Fruit fly (Drosophila melanogaster) whole organism, embryonic: ENCODE results near the gene Sil1.

Experiments
- Atf6 ChIP-seq: fragments of 200-800 bp; sonication (Bioruptor generic); IDR thresholded peaks from 2 replicates; pipeline ENCODE4 v1.3.6; 2022; ENCODE audit warnings: missing biosample characterization, missing genetic modification characterization
- Bgb ChIP-seq: fragments of 200-800 bp; sonication (Bioruptor generic); IDR thresholded peaks from 2 replicates; pipeline ENCODE4 v1.3.6; 2022; ENCODE audit warnings: missing biosample characterization, missing genetic modification characterization; ENCODE audit not compliant: partially characterized antibody
- CG10565 ChIP-seq: fragments of 200-800 bp; sonication (Bioruptor generic); optimal IDR thresholded peaks from 3 replicates; lab custom pipeline; 2016; ENCODE audit warnings: missing biosample characterization, mild to moderate bottlenecking, missing genetic modification characterization
- CG10654 ChIP-seq: fragments of 200-800 bp; sonication (Bioruptor generic); optimal IDR thresholded peaks from 2 replicates; lab custom pipeline; 2016; ENCODE audit warnings: missing biosample characterization, missing genetic modification characterization
- CG11456 ChIP-seq: fragments of 200-800 bp; sonication (Bioruptor generic); IDR thresholded peaks from 3 replicates; pipeline ENCODE4 v1.3.6; 2022; ENCODE audit warnings: missing biosample characterization, missing genetic modification characterization
- CG11695 ChIP-seq: fragments of 200-800 bp; sonication (Bioruptor generic); IDR thresholded peaks from 3 replicates; pipeline ENCODE4 v1.3.6; 2022; ENCODE audit warnings: missing biosample characterization, missing genetic modification characterization
- CG12299 ChIP-seq: fragments of 200-800 bp; sonication (Bioruptor generic); optimal IDR thresholded peaks from 2 replicates; lab custom pipeline; 2018; ENCODE audit warnings: missing biosample characterization, mild to moderate bottlenecking, missing genetic modification characterization
- CG14441 ChIP-seq: fragments of 200-800 bp; sonication (Bioruptor generic); IDR thresholded peaks from 2 replicates; pipeline ENCODE4 v1.3.6; 2022; ENCODE audit warnings: missing biosample characterization, missing genetic modification characterization
- CG14965 ChIP-seq: fragments of 200-800 bp; sonication (Bioruptor generic); optimal IDR thresholded peaks from 2 replicates; lab custom pipeline; 2016; ENCODE audit warnings: missing biosample characterization, missing genetic modification characterization, borderline replicate concordance
- CG15269 ChIP-seq: fragments of 200-800 bp; sonication (Bioruptor generic); optimal IDR thresholded peaks from 2 replicates; lab custom pipeline; 2018; ENCODE audit warnings: missing biosample characterization, mild to moderate bottlenecking, missing genetic modification characterization, moderate library complexity
- CG16815 ChIP-seq: fragments of 200-800 bp; sonication (Bioruptor generic); optimal IDR thresholded peaks from 3 replicates; lab custom pipeline; 2017; ENCODE audit warnings: missing biosample characterization, mild to moderate bottlenecking, missing genetic modification characterization
- CG2889 ChIP-seq: fragments of 200-800 bp; sonication (Bioruptor generic); IDR thresholded peaks from 3 replicates; pipeline ENCODE4 v1.3.6; 2022; ENCODE audit warnings: missing biosample characterization, missing genetic modification characterization
- CG31224 ChIP-seq: fragments of 200-800 bp; sonication (Bioruptor generic); IDR thresholded peaks from 2 replicates; pipeline ENCODE4 v1.3.6; 2022; ENCODE audit warnings: missing biosample characterization, missing genetic modification characterization
- CG33213 ChIP-seq: fragments of 200-800 bp; sonication (Bioruptor generic); optimal IDR thresholded peaks from 3 replicates; lab custom pipeline; 2016; ENCODE audit warnings: missing biosample characterization, missing genetic modification characterization
- CG34376 ChIP-seq: fragments of 200-800 bp; sonication (Bioruptor generic); optimal IDR thresholded peaks from 2 replicates; lab custom pipeline; 2018; ENCODE audit warnings: missing biosample characterization, mild to moderate bottlenecking, missing genetic modification characterization
- CG7271 ChIP-seq: fragments of 200-800 bp; sonication (Bioruptor generic); optimal IDR thresholded peaks from 2 replicates; lab custom pipeline; 2018; ENCODE audit warnings: missing biosample characterization, mild to moderate bottlenecking, missing genetic modification characterization, moderate library complexity
- CG7357 ChIP-seq: fragments of 200-800 bp; sonication (Bioruptor generic); IDR thresholded peaks from 3 replicates; pipeline ENCODE4 v1.3.6; 2022; ENCODE audit warnings: missing biosample characterization, missing genetic modification characterization
- CG7556 ChIP-seq: fragments of 200-800 bp; sonication (Bioruptor generic); optimal IDR thresholded peaks from 2 replicates; lab custom pipeline; 2017; ENCODE audit warnings: missing biosample characterization, mild to moderate bottlenecking, missing genetic modification characterization
- CG9437 ChIP-seq: fragments of 200-800 bp; sonication (Bioruptor generic); optimal IDR thresholded peaks from 2 replicates; lab custom pipeline; 2018; ENCODE audit warnings: missing biosample characterization, mild to moderate bottlenecking, missing genetic modification characterization
- Drgx ChIP-seq: fragments of 200-800 bp; sonication (Bioruptor generic); IDR thresholded peaks from 2 replicates; pipeline ENCODE4 v1.3.6; 2022; ENCODE audit warnings: missing biosample characterization, missing genetic modification characterization
- Fer1 ChIP-seq: fragments of 200-800 bp; sonication (Bioruptor generic); optimal IDR thresholded peaks from 2 replicates; lab custom pipeline; 2017; ENCODE audit warnings: missing biosample characterization, mild to moderate bottlenecking, missing genetic modification characterization
- Gsc ChIP-seq: fragments of 200-800 bp; sonication (Bioruptor generic); IDR thresholded peaks from 2 replicates; pipeline ENCODE4 v1.3.6; 2022; ENCODE audit warnings: missing biosample characterization, missing genetic modification characterization
- H15 ChIP-seq: fragments of 200-800 bp; sonication (Bioruptor generic); IDR thresholded peaks from 3 replicates; pipeline ENCODE4 v1.3.6; 2022; ENCODE audit warnings: missing biosample characterization, missing genetic modification characterization
- Hr3 ChIP-seq: fragments of 200-800 bp; sonication (Bioruptor generic); optimal IDR thresholded peaks from 3 replicates; lab custom pipeline; 2016; ENCODE audit warnings: missing biosample characterization, missing genetic modification characterization
- Lim3 ChIP-seq: fragments of 200-800 bp; sonication (Bioruptor generic); IDR thresholded peaks from 2 replicates; pipeline ENCODE4 v1.3.6; 2022; ENCODE audit warnings: missing biosample characterization, missing genetic modification characterization
- Lpt ChIP-seq: fragments of >200 bp; optimal IDR thresholded peaks from 2 replicates; lab custom pipeline; 2018; ENCODE audit warnings: missing biosample characterization, missing genetic modification characterization
- Mrtf ChIP-seq: fragments of 200-800 bp; sonication (Bioruptor generic); IDR thresholded peaks from 3 replicates; pipeline ENCODE4 v1.3.6; 2022; ENCODE audit warnings: missing biosample characterization, missing genetic modification characterization
- Nf-YA ChIP-seq: fragments of 200-800 bp; sonication (Bioruptor generic); IDR thresholded peaks from 2 replicates; pipeline ENCODE4 v1.3.6; 2022; ENCODE audit warnings: missing biosample characterization, missing genetic modification characterization
- Scr ChIP-seq: fragments of 200-800 bp; sonication (Bioruptor generic); IDR thresholded peaks from 2 replicates; pipeline ENCODE4 v1.3.6; 2022; ENCODE audit warnings: missing biosample characterization, missing genetic modification characterization; ENCODE audit not compliant: partially characterized antibody
- Side ChIP-seq: fragments of 200-800 bp; sonication (Bioruptor generic); optimal IDR thresholded peaks from 2 replicates; lab custom pipeline; 2016; ENCODE audit warnings: missing biosample characterization, missing genetic modification characterization
- Six4 ChIP-seq: fragments of 200-800 bp; sonication (Bioruptor generic); optimal IDR thresholded peaks from 2 replicates; lab custom pipeline; 2016; ENCODE audit warnings: missing biosample characterization, missing genetic modification characterization
- Sox102F ChIP-seq: fragments of 200-800 bp; sonication (Bioruptor generic); optimal IDR thresholded peaks from 2 replicates; lab custom pipeline; 2018; ENCODE audit warnings: missing biosample characterization, mild to moderate bottlenecking, missing genetic modification characterization, moderate library complexity
- Taf1 ChIP-seq: fragments of 200-800 bp; sonication (Bioruptor generic); IDR thresholded peaks from 2 replicates; pipeline ENCODE4 v1.3.6; 2022; ENCODE audit warnings: missing biosample characterization, missing genetic modification characterization
- ara ChIP-seq: fragments of 200-800 bp; sonication (Bioruptor generic); IDR thresholded peaks from 2 replicates; pipeline ENCODE4 v1.3.6; 2022; ENCODE audit warnings: missing biosample characterization, missing genetic modification characterization
- cato ChIP-seq: fragments of 200-800 bp; sonication (Bioruptor generic); optimal IDR thresholded peaks from 2 replicates; lab custom pipeline; 2016; ENCODE audit warnings: missing biosample characterization, missing genetic modification characterization, borderline replicate concordance
- eyg ChIP-seq: fragments of 200-800 bp; sonication (Bioruptor generic); optimal IDR thresholded peaks from 3 replicates; lab custom pipeline; 2016; ENCODE audit warnings: missing biosample characterization, missing genetic modification characterization
- ftz-f1 ChIP-seq: fragments of 200-800 bp; sonication (Bioruptor generic); optimal IDR thresholded peaks from 2 replicates; lab custom pipeline; 2016; ENCODE audit warnings: missing biosample characterization, missing genetic modification characterization
- hbn ChIP-seq: fragments of 200-800 bp; sonication (Bioruptor generic); IDR thresholded peaks from 2 replicates; pipeline ENCODE4 v1.3.6; 2022; ENCODE audit warnings: missing biosample characterization, missing genetic modification characterization; ENCODE audit not compliant: partially characterized antibody
- kni ChIP-seq: fragments of 200-800 bp; sonication (Bioruptor generic); optimal IDR thresholded peaks from 3 replicates; lab custom pipeline; 2017; ENCODE audit warnings: mild to moderate bottlenecking, missing biosample characterization, missing genetic modification reagents, missing genetic modification characterization
- lilli ChIP-seq: fragments of 200-800 bp; sonication (Bioruptor generic); optimal IDR thresholded peaks from 3 replicates; lab custom pipeline; 2016; ENCODE audit warnings: missing biosample characterization, missing genetic modification characterization
- nerfin-1 ChIP-seq: fragments of 200-800 bp; sonication (Bioruptor generic); optimal IDR thresholded peaks from 3 replicates; lab custom pipeline; 2019; ENCODE audit warnings: missing biosample characterization, mild to moderate bottlenecking, missing genetic modification characterization, moderate library complexity
- pfk ChIP-seq: fragments of 200-800 bp; sonication (Bioruptor generic); optimal IDR thresholded peaks from 2 replicates; lab custom pipeline; 2018; ENCODE audit warnings: missing biosample characterization, mild to moderate bottlenecking, missing genetic modification characterization, moderate library complexity
- pum ChIP-seq: fragments of 200-800 bp; sonication (Bioruptor generic); optimal IDR thresholded peaks from 2 replicates; lab custom pipeline; 2016; ENCODE audit warnings: missing biosample characterization, missing genetic modification characterization
- rib ChIP-seq: fragments of 200-800 bp; sonication (Bioruptor generic); IDR thresholded peaks from 2 replicates; pipeline ENCODE4 v1.3.6; 2022; ENCODE audit warnings: missing biosample characterization, missing genetic modification characterization
- scrt ChIP-seq: fragments of 200-800 bp; sonication (Bioruptor generic); optimal IDR thresholded peaks from 2 replicates; lab custom pipeline; 2018; ENCODE audit warnings: missing biosample characterization, mild to moderate bottlenecking, missing genetic modification characterization, moderate library complexity
- sim ChIP-seq: fragments of 200-800 bp; sonication (Bioruptor generic); IDR thresholded peaks from 2 replicates; pipeline ENCODE4 v1.3.6; 2022; ENCODE audit warnings: missing biosample characterization, missing genetic modification characterization
- slou ChIP-seq: fragments of 200-800 bp; sonication (Bioruptor generic); optimal IDR thresholded peaks from 3 replicates; lab custom pipeline; 2016; ENCODE audit warnings: missing biosample characterization, missing genetic modification characterization
- slp2 ChIP-seq: fragments of 200-800 bp; sonication (Bioruptor generic); optimal IDR thresholded peaks from 2 replicates; lab custom pipeline; 2016; ENCODE audit warnings: missing biosample characterization, missing genetic modification characterization
- tll ChIP-seq, 2 experiments: fragments of 200-800 bp in 1 of 2; fragments of >200 bp in 1 of 2; sonication (Bioruptor generic) in 1 of 2; optimal IDR thresholded peaks; 2 replicates each; lab custom pipeline; 2017 to 2019; ENCODE audit warnings: missing biosample characterization in 2 of 2, missing genetic modification characterization in 2 of 2, mild to moderate bottlenecking in 1 of 2, moderate library complexity in 1 of 2
- tup ChIP-seq: fragments of 200-800 bp; sonication (Bioruptor generic); optimal IDR thresholded peaks from 2 replicates; lab custom pipeline; 2016; ENCODE audit warnings: missing biosample characterization, mild to moderate bottlenecking, missing genetic modification characterization, moderate library complexity

The Sil1 gene

dm6 chr3R:25207405-25208003, 27.8 kb downstream of the Sil1 start (continued):
- TF ChIP-seq CG7357 (GFP tag; lab: Robert Waterston, UW) = peak; percentile 69; the same call in 2 of the 3 replicates
- peak; percentile 66 for TF ChIP-seq lilli (GFP tag; lab: Kevin White, UChicago)
- 0 out of 2 replicates have a peak, but pooled peaks have one; percentile 16 for TF ChIP-seq Taf1 (GFP tag; lab: Robert Waterston, UW)
- peak; percentile 62 for TF ChIP-seq sim (GFP tag; lab: Robert Waterston, UW)
- peak; percentile 58; the same call in 2 of the 3 replicates for TF ChIP-seq H15 (GFP tag; lab: Robert Waterston, UW)
- peak; percentile 68 for TF ChIP-seq CG14441
- no peak for TF ChIP-seq CG7271 (tag; lab: Kevin White, UChicago)
- peak; percentile 59; the same call in 1 of the 3 replicates for TF ChIP-seq CG11456 (GFP tag; lab: Robert Waterston, UW)
- peak; percentile 61 for TF ChIP-seq Six4
- TF ChIP-seq kni (GFP tag; lab: Kevin White, UChicago) = no peak
- peak; percentile 39; the same call in 1 of the 2 replicates for TF ChIP-seq CG31224 (GFP tag; lab: Robert Waterston, UW)
- TF ChIP-seq Drgx (GFP tag; lab: Robert Waterston, UW) = peak; percentile 88
- peak; percentile 60 for TF ChIP-seq CG16815 (GFP tag; lab: Kevin White, UChicago)
- TF ChIP-seq hbn = no peak
- no peak for TF ChIP-seq slou (GFP tag; lab: Kevin White, UChicago)
- no peak for TF ChIP-seq Gsc (GFP tag; lab: Robert Waterston, UW)
- TF ChIP-seq Lim3 (GFP tag; lab: Robert Waterston, UW) = no peak
- TF ChIP-seq nerfin-1 (tag; lab: Kevin White, UChicago) = peak; percentile 67
- TF ChIP-seq CG14965 (GFP tag; lab: Kevin White, UChicago) = no peak
- TF ChIP-seq CG11695 = peak; percentile 86
- TF ChIP-seq CG34376 (GFP tag; lab: Kevin White, UChicago) = peak; percentile 5
- peak; percentile 74 for TF ChIP-seq CG7556 (GFP tag; lab: Kevin White, UChicago)
- peak; percentile 41 for TF ChIP-seq CG10654
- TF ChIP-seq slp2 (GFP tag; lab: Kevin White, UChicago) = peak; percentile 25
- TF ChIP-seq CG2889 (GFP tag; lab: Robert Waterston, UW) = no peak
- peak; percentile 78 for TF ChIP-seq Fer1
- TF ChIP-seq pfk (GFP tag; lab: Kevin White, UChicago) = no peak
- peak; percentile 63; the same call in 1 of the 3 replicates for TF ChIP-seq Mrtf (GFP tag; lab: Robert Waterston, UW)
- TF ChIP-seq rib (GFP tag; lab: Robert Waterston, UW) = no peak
- no peak for TF ChIP-seq tll (GFP tag; optimal IDR thresholded peaks at IDR 0.05; lab: Kevin White, UChicago)
- peak; percentile 58 for TF ChIP-seq CG9437 (GFP tag; lab: Kevin White, UChicago)
- no peak for TF ChIP-seq CG33213
- peak; percentile 33 for TF ChIP-seq Side
- peak; percentile 87 for TF ChIP-seq CG15269 (tag; lab: Kevin White, UChicago)
- peak; percentile 0 for TF ChIP-seq tup
- no peak for TF ChIP-seq cato
- no peak for TF ChIP-seq Scr (GFP tag; lab: Robert Waterston, UW)
- TF ChIP-seq pum (GFP tag; lab: Kevin White, UChicago) = peak; percentile 31
- TF ChIP-seq Bgb (GFP tag; lab: Robert Waterston, UW) = no peak
- peak; percentile 57 for TF ChIP-seq Hr3 (GFP tag; lab: Kevin White, UChicago)
- TF ChIP-seq eyg (GFP tag; lab: Kevin White, UChicago) = no peak
- peak; percentile 73 for TF ChIP-seq Atf6 (GFP tag; lab: Robert Waterston, UW)
- TF ChIP-seq CG10565 (GFP tag; lab: Kevin White, UChicago) = no peak
- TF ChIP-seq ara (GFP tag; lab: Robert Waterston, UW) = peak; percentile 48; the same call in 1 of the 2 replicates
- TF ChIP-seq Nf-YA (GFP tag; lab: Robert Waterston, UW) = peak; percentile 39; the same call in 1 of the 2 replicates
- TF ChIP-seq Sox102F = peak; percentile 83
- no peak for TF ChIP-seq ftz-f1
- peak; percentile 54 for TF ChIP-seq CG12299 (tag; lab: Kevin White, UChicago)
- no peak for TF ChIP-seq Lpt
- TF ChIP-seq scrt (GFP tag; lab: Kevin White, UChicago) = peak; percentile 52
